Worm (Caenorhabditis elegans): ENCODE data around the gene npp-20.

- peak; percentile 55; the same call in 1 of the 2 replicates for TF ChIP-seq lim-7 (GFP tag; IDR thresholded peaks at IDR 0.05)
- TF ChIP-seq sdz-12 (GFP tag; optimal IDR thresholded peaks at IDR 0.05) = no peak
- no peak for TF ChIP-seq nhr-76 (tag; optimal IDR thresholded peaks at IDR 0.05)
- TF ChIP-seq snpc-4 (tag; optimal IDR thresholded peaks at IDR 0.05) = no peak
- TF ChIP-seq zip-11 (GFP tag; IDR thresholded peaks at IDR 0.05) = no peak
- no peak for TF ChIP-seq lir-3 (tag; optimal IDR thresholded peaks at IDR 0.05)
- no peak for TF ChIP-seq ceh-28 (tag; optimal IDR thresholded peaks at IDR 0.05)
- TF ChIP-seq vab-7 (GFP tag; IDR thresholded peaks at IDR 0.05) = peak; percentile 73
- TF ChIP-seq nhr-6 (tag; optimal IDR thresholded peaks at IDR 0.05) = no peak
- TF ChIP-seq madf-9 (GFP tag; conservative IDR thresholded peaks at IDR 0.05) = no peak
Observed at ce11 chrIV:1514415-1514814, 18.6 kb upstream of the npp-20 start.

Data from whole organism, L4 larva.